Worm (Caenorhabditis elegans) whole organism, L4/young adult: Measurements from ENCODE around the gene dnj-1.

Source experiments
- W03F9.2 ChIP-seq: fragments of 150-350 bp; optimal IDR thresholded peaks from 2 replicates; lab custom pipeline; 2014; ENCODE audit warnings: missing biosample characterization, missing genetic modification characterization
- dao-5 ChIP-seq: sonication (generic microtip); optimal IDR thresholded peaks from 2 replicates; lab custom pipeline; 2016; ENCODE audit warnings: missing genotype, missing genetic modification characterization, moderate library complexity, missing compliant biosample characterization
- him-1 ChIP-seq: sonication (generic microtip); optimal IDR thresholded peaks from 2 replicates; lab custom pipeline; 2016; ENCODE audit warnings: missing genotype, missing genetic modification reagents, missing genetic modification characterization, missing compliant biosample characterization

- TF ChIP-seq him-1 (no peak), dao-5 (no peak), W03F9.2 (tag; lab: Kevin White, UChicago) (no peak)
These were observed 29.4 kb upstream of the dnj-1 start for ce11 chrIV:11269483-11269882.
